Fruit fly (Drosophila melanogaster): ENCODE measurements around the gene Sbat.

Sbat gene

dm6 chr2L:2878188-2878587 lies at the start of gene Sbat, which contains the start of gene Prx6a (continued):
- TF ChIP-seq jing (GFP tag; optimal IDR thresholded peaks at IDR 0.05) (peak; percentile 49), kni (GFP tag; optimal IDR thresholded peaks at IDR 0.05) (peak; percentile 25), CG17385 (GFP tag; optimal IDR thresholded peaks at IDR 0.05) (peak; percentile 53), CG3726 (GFP tag; IDR thresholded peaks at IDR 0.05) (no peak), corto (GFP tag; optimal IDR thresholded peaks at IDR 0.05) (no peak), CG16815 (GFP tag; optimal IDR thresholded peaks at IDR 0.05) (peak; percentile 48), B-H2 (GFP tag; optimal IDR thresholded peaks at IDR 0.05) (peak; percentile 84), oc (tag; optimal IDR thresholded peaks at IDR 0.05) (peak; percentile 34), HmgD (GFP tag; optimal IDR thresholded peaks at IDR 0.05) (peak; percentile 75), usp (GFP tag; optimal IDR thresholded peaks at IDR 0.05) (no peak), Xbp1 (GFP tag; optimal IDR thresholded peaks at IDR 0.05) (peak; percentile 79), gsb-n (tag; optimal IDR thresholded peaks at IDR 0.05) (peak; percentile 57), schlank (tag; optimal IDR thresholded peaks at IDR 0.05) (peak; percentile 65), lab (GFP tag; optimal IDR thresholded peaks at IDR 0.05) (peak; percentile 83), CG17568 (GFP tag; optimal IDR thresholded peaks at IDR 0.05) (peak; percentile 49), ssp (GFP tag; IDR thresholded peaks at IDR 0.05) (peak; percentile 58), CG12219 (GFP tag; optimal IDR thresholded peaks at IDR 0.05) (peak; percentile 45), tll (GFP tag; optimal IDR thresholded peaks at IDR 0.05) (peak in 1 of 2 experiments; percentile 64), Spps (tag; optimal IDR thresholded peaks at IDR 0.05) (peak; percentile 38), CG17829 (tag; optimal IDR thresholded peaks at IDR 0.05) (peak; percentile 78), sim (GFP tag; IDR thresholded peaks at IDR 0.05) (no peak), scrt (GFP tag; optimal IDR thresholded peaks at IDR 0.05) (peak; percentile 57), Mrtf (GFP tag; IDR thresholded peaks at IDR 0.05) (peak; percentile 36; the same call in 1 of the 3 replicates), Hand (GFP tag; optimal IDR thresholded peaks at IDR 0.05) (no peak), vfl (GFP tag; optimal IDR thresholded peaks at IDR 0.05) (peak; percentile 63), CG11456 (GFP tag; IDR thresholded peaks at IDR 0.05) (0 out of 3 replicates have a peak, but pooled peaks have one; percentile 65), Chrac-16 (GFP tag; optimal IDR thresholded peaks at IDR 0.05) (peak; percentile 49), CG11696 (GFP tag; IDR thresholded peaks at IDR 0.05) (no peak), CG11723 (GFP tag; optimal IDR thresholded peaks at IDR 0.05) (peak; percentile 40), CG13775 (GFP tag; optimal IDR thresholded peaks at IDR 0.05) (peak; percentile 69), Mes4 (GFP tag; optimal IDR thresholded peaks at IDR 0.05) (peak; percentile 42), p53 (GFP tag; optimal IDR thresholded peaks at IDR 0.05) (peak; percentile 52), dysf (GFP tag; IDR thresholded peaks at IDR 0.05) (peak; percentile 74), CG10209 (GFP tag; optimal IDR thresholded peaks at IDR 0.05) (peak; percentile 59), mld (GFP tag; IDR thresholded peaks at IDR 0.05; ENCODE audit: partially characterized antibody) (no peak), CG8944 (GFP tag; optimal IDR thresholded peaks at IDR 0.05) (peak; percentile 65), pzg (GFP tag; optimal IDR thresholded peaks at IDR 0.05) (peak; percentile 84), CG13123 (GFP tag; optimal IDR thresholded peaks at IDR 0.05) (peak; percentile 56), eve (GFP tag; optimal IDR thresholded peaks at IDR 0.05) (no peak), Xrp1 (GFP tag; IDR thresholded peaks at IDR 0.05) (peak; percentile 79), Bgb (GFP tag; IDR thresholded peaks at IDR 0.05; ENCODE audit: partially characterized antibody) (no peak), Lhr (GFP tag; optimal IDR thresholded peaks at IDR 0.05) (peak; percentile 55), Gsc (GFP tag; IDR thresholded peaks at IDR 0.05) (no peak), CG9932 (GFP tag; IDR thresholded peaks at IDR 0.05) (peak; percentile 83), CG2712 (tag; optimal IDR thresholded peaks at IDR 0.05) (peak; percentile 84), CkIIα-i1 (GFP tag; IDR thresholded peaks at IDR 0.05) (no peak), ci (GFP tag; IDR thresholded peaks at IDR 0.05) (peak; percentile 50; the same call in 1 of the 3 replicates), CG4730 (GFP tag; IDR thresholded peaks at IDR 0.05) (0 out of 2 replicates have a peak, but pooled peaks have one; percentile 28), CG18619 (GFP tag; optimal IDR thresholded peaks at IDR 0.05) (peak; percentile 44), CG5245 (GFP tag; optimal IDR thresholded peaks at IDR 0.05) (peak; percentile 0)
